Fruit fly (Drosophila melanogaster): ENCODE results near the gene spd-2.

Gene spd-2

DNA sequence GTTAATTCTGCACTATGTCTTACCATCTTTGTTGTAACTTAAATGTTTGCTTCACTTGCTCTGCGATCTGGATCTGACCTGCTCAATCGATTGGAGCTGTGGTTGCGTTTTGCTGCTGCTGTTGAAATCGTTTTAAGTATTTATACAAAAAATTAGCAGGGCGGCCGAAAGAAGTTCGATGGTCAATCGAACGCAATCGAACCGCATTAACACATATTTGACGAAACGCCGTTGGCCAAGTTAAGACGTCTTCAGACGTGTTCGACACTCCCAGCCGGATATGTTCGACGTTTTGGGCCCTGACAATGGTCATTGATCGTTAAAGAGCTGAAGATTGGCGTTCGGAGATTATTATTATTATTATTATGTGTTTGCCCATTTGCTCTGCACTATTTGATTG lies 49.3 kb downstream of the spd-2 start, which contains the start of gene CG13033:
TSS of gene CG13033 (minus strand) at position 118 of the 400 bp plus-strand sequence.
- TF ChIP-seq Hr78 (GFP tag; optimal IDR thresholded peaks at IDR 0.05) (no peak), sv (GFP tag; optimal IDR thresholded peaks at IDR 0.05) (no peak), GATAd (GFP tag; optimal IDR thresholded peaks at IDR 0.05) (no peak), CrebA (GFP tag; optimal IDR thresholded peaks at IDR 0.05; ENCODE audit: borderline replicate concordance) (no peak), dmrt93B (GFP tag; optimal IDR thresholded peaks at IDR 0.05) (no peak), foxo (GFP tag; optimal IDR thresholded peaks at IDR 0.05) (no peak), OdsH (GFP tag; optimal IDR thresholded peaks at IDR 0.05) (no peak), Abd-B (GFP tag; optimal IDR thresholded peaks at IDR 0.05) (no peak), CG32264 (GFP tag; optimal IDR thresholded peaks at IDR 0.05) (no peak)

dm6 chr3L:16544220-16544619 lies 50.6 kb downstream of the spd-2 start:
- TF ChIP-seq Hr83 (GFP tag; optimal IDR thresholded peaks at IDR 0.05; ENCODE audit: poor library complexity, severe bottlenecking) (no peak), Vsx2 (GFP tag; optimal IDR thresholded peaks at IDR 0.05; ENCODE audit: partially characterized antibody) (no peak), Jra (GFP tag; optimal IDR thresholded peaks at IDR 0.05) (no peak), psq (GFP tag; optimal IDR thresholded peaks at IDR 0.05) (no peak), Dfd (GFP tag; optimal IDR thresholded peaks at IDR 0.05) (no peak), h (GFP tag; optimal IDR thresholded peaks at IDR 0.05) (no peak), N (GFP tag; optimal IDR thresholded peaks at IDR 0.05) (no peak), usp (GFP tag; optimal IDR thresholded peaks at IDR 0.05) (no peak), Myc (optimal IDR thresholded peaks at IDR 0.05) (no peak), Sp1 (GFP tag; optimal IDR thresholded peaks at IDR 0.05) (no peak), CG9705 (GFP tag; optimal IDR thresholded peaks at IDR 0.05) (no peak), foxo (GFP tag; optimal IDR thresholded peaks at IDR 0.05) (no peak)

DNA sequence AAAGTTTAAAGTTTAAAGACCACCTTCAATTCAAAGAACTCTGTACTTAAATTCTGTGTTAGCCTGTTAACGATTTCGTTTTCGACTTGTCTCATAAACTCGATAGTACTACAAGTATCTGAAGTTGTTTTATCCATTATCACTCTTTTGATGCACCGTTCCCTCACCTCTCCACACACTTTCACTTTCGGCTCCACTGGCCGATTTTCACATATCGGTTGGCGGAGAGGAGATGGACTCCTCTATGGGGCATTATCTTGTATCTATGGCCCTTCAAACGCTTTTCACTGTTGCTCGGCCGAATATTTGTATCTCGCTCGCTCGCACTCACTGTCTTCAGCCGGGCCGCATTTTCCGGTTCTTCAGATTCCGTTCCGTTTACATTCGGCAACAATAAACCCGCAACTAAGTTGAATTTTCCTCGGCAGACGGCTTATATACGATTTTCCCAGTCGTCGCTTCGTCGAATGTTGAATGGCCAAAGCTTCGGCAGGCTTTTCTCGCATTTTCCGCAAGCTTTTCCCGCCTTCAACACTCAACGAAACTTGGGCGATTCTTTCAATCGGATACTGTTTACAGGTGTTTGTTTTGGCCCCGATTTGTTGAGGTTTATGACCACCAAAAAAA lies 51.7 kb downstream of the spd-2 start, which contains the start of gene CG43373:
TSS of gene CG43373 (minus strand) at position 373 of the 627 bp plus-strand sequence.
- TF ChIP-seq dmrt93B (GFP tag; optimal IDR thresholded peaks at IDR 0.05) (no peak), Sp1 (GFP tag; optimal IDR thresholded peaks at IDR 0.05) (no peak), Mio (GFP tag; optimal IDR thresholded peaks at IDR 0.05) (no peak), jim (GFP tag; optimal IDR thresholded peaks at IDR 0.05) (no peak), Rel (GFP tag; optimal IDR thresholded peaks at IDR 0.05) (no peak), Rel (tag; optimal IDR thresholded peaks at IDR 0.05) (no peak), Vsx2 (GFP tag; optimal IDR thresholded peaks at IDR 0.05; ENCODE audit: partially characterized antibody) (no peak)

Data from whole organism, wandering third instar larva.